Worm (Caenorhabditis elegans) whole organism, late embryonic: ENCODE data around the gene W02D7.12.
"Not testable (repeated sequence)": the region's sequence is repeated elsewhere in the genome, so short reads cannot be mapped to it uniquely, and the experiment has no call there.

Source experiments
- K02D7.2 ChIP-seq: sonication (generic microtip); optimal IDR thresholded peaks from 2 replicates; lab custom pipeline; 2017; ENCODE audit warnings: mild to moderate bottlenecking, missing genetic modification characterization, missing compliant biosample characterization
- ama-1 ChIP-seq: fragments of 150-350 bp; optimal IDR thresholded peaks from 2 replicates; lab custom pipeline; 2014
- ceh-14 ChIP-seq: sonication (generic microtip); optimal IDR thresholded peaks from 2 replicates; lab custom pipeline; 2016; ENCODE audit warnings: missing genotype, missing genetic modification characterization, missing compliant biosample characterization
- ceh-22 ChIP-seq: sonication (generic microtip); optimal IDR thresholded peaks from 2 replicates; lab custom pipeline; 2017; ENCODE audit warnings: missing biosample characterization, missing genetic modification characterization
- ceh-24 ChIP-seq: sonication (generic microtip); optimal IDR thresholded peaks from 2 replicates; lab custom pipeline; 2016; ENCODE audit warnings: mild to moderate bottlenecking, missing genetic modification characterization, missing compliant biosample characterization
- ceh-31 ChIP-seq: sonication (generic microtip); optimal IDR thresholded peaks from 2 replicates; lab custom pipeline; 2016; ENCODE audit warnings: missing genetic modification characterization, missing compliant biosample characterization
- ceh-34 ChIP-seq: sonication (generic microtip); optimal IDR thresholded peaks from 2 replicates; lab custom pipeline; 2016; ENCODE audit warnings: mild to moderate bottlenecking, missing genetic modification characterization, missing compliant biosample characterization
- ets-4 ChIP-seq: sonication (generic microtip); optimal IDR thresholded peaks from 2 replicates; lab custom pipeline; 2016; ENCODE audit warnings: missing genetic modification characterization, missing compliant biosample characterization
- fkh-10 ChIP-seq: fragments of 150-350 bp; optimal IDR thresholded peaks from 2 replicates; lab custom pipeline; 2014; ENCODE audit warnings: missing biosample characterization, missing genetic modification reagents, missing genetic modification characterization
- nhr-11 ChIP-seq: fragments of 150-350 bp; optimal IDR thresholded peaks from 2 replicates; lab custom pipeline; 2014; ENCODE audit warnings: missing biosample characterization, missing genetic modification characterization
- pqm-1 ChIP-seq: sonication (generic microtip); optimal IDR thresholded peaks from 2 replicates; lab custom pipeline; 2016; ENCODE audit warnings: missing genetic modification characterization, missing compliant biosample characterization
- tbx-2 ChIP-seq: sonication (generic microtip); optimal IDR thresholded peaks from 2 replicates; lab custom pipeline; 2016; ENCODE audit warnings: missing genetic modification characterization, missing compliant biosample characterization
- unc-42 ChIP-seq: sonication (generic microtip); optimal IDR thresholded peaks from 2 replicates; lab custom pipeline; 2016; ENCODE audit warnings: missing genotype, missing genetic modification characterization, missing compliant biosample characterization
- unc-55 ChIP-seq: sonication (generic microtip); optimal IDR thresholded peaks from 2 replicates; lab custom pipeline; 2017; ENCODE audit warnings: missing biosample characterization, missing genetic modification reagents, missing genetic modification characterization

- not testable (repeated sequence) for TF ChIP-seq ceh-34 (tag; lab: Kevin White, UChicago); ceh-14; unc-55 (GFP tag; lab: Kevin White, UChicago); pqm-1 (tag; lab: Kevin White, UChicago); ets-4 (tag; lab: Kevin White, UChicago); ceh-22 (tag; lab: Kevin White, UChicago); K02D7.2; ceh-24 (tag; lab: Kevin White, UChicago); nhr-11; ceh-31 (tag; lab: Kevin White, UChicago); fkh-10 (GFP tag; lab: Kevin White, UChicago); unc-42 (tag; lab: Kevin White, UChicago); tbx-2; ama-1 (lab: Kevin White, UChicago)
Observed at ce11 chrV:8340924-8341323, 29.6 kb downstream of the W02D7.12 start, which contains the start of gene C08D8.7.
